Worm (Caenorhabditis elegans) whole organism, late embryonic: ENCODE results near the gene aco-1.
A peak's percentile ranks its signal among the peaks of the same experiment; 100 is the strongest.

ENCODE experiments used
- C08G9.2 ChIP-seq: sonication (generic microtip); optimal IDR thresholded peaks from 2 replicates; lab custom pipeline; 2016; ENCODE audit warnings: mild to moderate bottlenecking, missing genetic modification characterization, moderate library complexity, missing compliant biosample characterization
- C38D4.7 ChIP-seq: fragments of 200-800 bp; sonication (Bioruptor generic); optimal IDR thresholded peaks from 2 replicates; lab custom pipeline; 2018; ENCODE audit warnings: mild to moderate bottlenecking, missing genetic modification characterization, moderate library complexity, missing compliant biosample characterization
- K02D7.2 ChIP-seq: sonication (generic microtip); optimal IDR thresholded peaks from 2 replicates; lab custom pipeline; 2017; ENCODE audit warnings: mild to moderate bottlenecking, missing genetic modification characterization, missing compliant biosample characterization
- T23F11.4 ChIP-seq: fragments of 200-800 bp; sonication (Bioruptor generic); optimal IDR thresholded peaks from 2 replicates; lab custom pipeline; 2018; ENCODE audit warnings: mild to moderate bottlenecking, missing genetic modification characterization, missing compliant biosample characterization
- ahr-1 ChIP-seq: sonication (generic microtip); optimal IDR thresholded peaks from 2 replicates; lab custom pipeline; 2016; ENCODE audit warnings: missing genetic modification characterization, missing compliant biosample characterization
- ceh-14 ChIP-seq: sonication (generic microtip); optimal IDR thresholded peaks from 2 replicates; lab custom pipeline; 2016; ENCODE audit warnings: missing genotype, missing genetic modification characterization, missing compliant biosample characterization
- ceh-22 ChIP-seq: sonication (generic microtip); optimal IDR thresholded peaks from 2 replicates; lab custom pipeline; 2017; ENCODE audit warnings: missing biosample characterization, missing genetic modification characterization
- ceh-30 ChIP-seq: fragments of 150-350 bp; optimal IDR thresholded peaks from 2 replicates; lab custom pipeline; 2014; ENCODE audit warnings: missing biosample characterization, missing genetic modification characterization
- ceh-31 ChIP-seq: sonication (generic microtip); optimal IDR thresholded peaks from 2 replicates; lab custom pipeline; 2016; ENCODE audit warnings: missing genetic modification characterization, missing compliant biosample characterization
- ceh-34 ChIP-seq: sonication (generic microtip); optimal IDR thresholded peaks from 2 replicates; lab custom pipeline; 2016; ENCODE audit warnings: mild to moderate bottlenecking, missing genetic modification characterization, missing compliant biosample characterization
- ceh-45 ChIP-seq: fragments of 200-800 bp; sonication (Bioruptor generic); IDR thresholded peaks from 2 replicates; pipeline ENCODE4 v1.3.6; 2022; ENCODE audit warnings: missing genetic modification reagents, missing genetic modification characterization, missing compliant biosample characterization
- ceh-48 ChIP-seq: sonication (generic microtip); optimal IDR thresholded peaks from 2 replicates; lab custom pipeline; 2016; ENCODE audit warnings: missing genetic modification characterization, inconsistent platforms, missing compliant biosample characterization
- ceh-6 ChIP-seq: fragments of 200-800 bp; sonication (Bioruptor generic); optimal IDR thresholded peaks from 2 replicates; lab custom pipeline; 2018; ENCODE audit warnings: mild to moderate bottlenecking, missing genetic modification characterization, missing compliant biosample characterization
- ceh-9 ChIP-seq: sonication (generic microtip); optimal IDR thresholded peaks from 2 replicates; lab custom pipeline; 2016; ENCODE audit warnings: mild to moderate bottlenecking, missing genetic modification characterization, inconsistent platforms, missing compliant biosample characterization
- che-1 ChIP-seq: sonication (generic microtip); optimal IDR thresholded peaks from 2 replicates; lab custom pipeline; 2016; ENCODE audit warnings: mild to moderate bottlenecking, missing genetic modification characterization, missing compliant biosample characterization
- dmd-4 ChIP-seq: sonication (generic microtip); optimal IDR thresholded peaks from 2 replicates; lab custom pipeline; 2016; ENCODE audit warnings: borderline replicate concordance, missing genetic modification characterization, missing compliant biosample characterization
- dve-1 ChIP-seq: sonication (generic microtip); optimal IDR thresholded peaks from 2 replicates; lab custom pipeline; 2017; ENCODE audit warnings: antibody characterized with exemption, mild to moderate bottlenecking, missing genetic modification characterization, missing compliant biosample characterization
- elt-2 ChIP-seq: sonication (generic microtip); optimal IDR thresholded peaks from 2 replicates; lab custom pipeline; 2016; ENCODE audit warnings: missing genetic modification reagents, missing genetic modification characterization, missing compliant biosample characterization
- elt-4 ChIP-seq: sonication (generic microtip); optimal IDR thresholded peaks from 2 replicates; lab custom pipeline; 2016; ENCODE audit warnings: missing genetic modification characterization, missing compliant biosample characterization
- ets-4 ChIP-seq: sonication (generic microtip); optimal IDR thresholded peaks from 2 replicates; lab custom pipeline; 2016; ENCODE audit warnings: missing genetic modification characterization, missing compliant biosample characterization
- eyg-1 ChIP-seq: sonication (generic microtip); optimal IDR thresholded peaks from 2 replicates; lab custom pipeline; 2016; ENCODE audit warnings: missing genotype, missing genetic modification characterization, missing compliant biosample characterization
- fkh-6 ChIP-seq: sonication (generic microtip); optimal IDR thresholded peaks from 2 replicates; lab custom pipeline; 2016; ENCODE audit warnings: missing genetic modification characterization, missing compliant biosample characterization
- hlh-13 ChIP-seq: fragments of 200-800 bp; sonication (Bioruptor generic); optimal IDR thresholded peaks from 2 replicates; lab custom pipeline; 2018; ENCODE audit warnings: mild to moderate bottlenecking, missing genetic modification characterization, missing compliant biosample characterization
- hlh-30 ChIP-seq: sonication (generic microtip); optimal IDR thresholded peaks from 2 replicates; lab custom pipeline; 2017; ENCODE audit warnings: antibody characterized with exemption, missing genetic modification characterization, missing compliant biosample characterization; ENCODE audit not compliant: insufficient read depth
- hlh-6 ChIP-seq: sonication (generic microtip); optimal IDR thresholded peaks from 2 replicates; lab custom pipeline; 2016; ENCODE audit warnings: missing genotype, missing genetic modification characterization, missing compliant biosample characterization
- hlh-8 ChIP-seq: sonication (generic microtip); optimal IDR thresholded peaks from 2 replicates; lab custom pipeline; 2016; ENCODE audit warnings: missing genotype, missing genetic modification characterization, missing compliant biosample characterization
- lin-11 ChIP-seq: fragments of 200-800 bp; sonication (Bioruptor generic); optimal IDR thresholded peaks from 2 replicates; lab custom pipeline; 2018; ENCODE audit warnings: mild to moderate bottlenecking, missing genetic modification characterization, missing compliant biosample characterization
- madf-2 ChIP-seq: sonication (generic microtip); optimal IDR thresholded peaks from 2 replicates; lab custom pipeline; 2017; ENCODE audit warnings: missing genetic modification characterization, missing compliant biosample characterization
- mec-3 ChIP-seq: sonication (generic microtip); optimal IDR thresholded peaks from 2 replicates; lab custom pipeline; 2016; ENCODE audit warnings: borderline replicate concordance, missing genetic modification characterization, missing compliant biosample characterization
- nhr-11 ChIP-seq: fragments of 150-350 bp; optimal IDR thresholded peaks from 2 replicates; lab custom pipeline; 2014; ENCODE audit warnings: missing biosample characterization, missing genetic modification characterization
- odd-2 ChIP-seq: sonication (generic microtip); optimal IDR thresholded peaks from 2 replicates; lab custom pipeline; 2017; ENCODE audit warnings: antibody characterized with exemption, mild to moderate bottlenecking, missing genetic modification characterization, missing compliant biosample characterization
- pax-1 ChIP-seq: fragments of 150-350 bp; optimal IDR thresholded peaks from 2 replicates; lab custom pipeline; 2014; ENCODE audit warnings: missing biosample characterization, missing genetic modification characterization
- pros-1 ChIP-seq: fragments of 150-350 bp; optimal IDR thresholded peaks from 2 replicates; lab custom pipeline; 2014; ENCODE audit warnings: missing biosample characterization, missing genetic modification reagents, missing genetic modification characterization
- rnt-1 ChIP-seq: sonication (generic microtip); optimal IDR thresholded peaks from 2 replicates; lab custom pipeline; 2016; ENCODE audit warnings: missing genetic modification characterization, missing compliant biosample characterization
- sdc-2 ChIP-seq: sonication (generic microtip); optimal IDR thresholded peaks from 2 replicates; lab custom pipeline; 2016; ENCODE audit warnings: missing genotype, missing genetic modification characterization, missing compliant biosample characterization
- syd-9 ChIP-seq: sonication (generic microtip); optimal IDR thresholded peaks from 2 replicates; lab custom pipeline; 2016; ENCODE audit warnings: mild to moderate bottlenecking, missing genetic modification characterization, moderate library complexity, missing compliant biosample characterization
- tbx-2 ChIP-seq: sonication (generic microtip); optimal IDR thresholded peaks from 2 replicates; lab custom pipeline; 2016; ENCODE audit warnings: missing genetic modification characterization, missing compliant biosample characterization
- unc-42 ChIP-seq: sonication (generic microtip); optimal IDR thresholded peaks from 2 replicates; lab custom pipeline; 2016; ENCODE audit warnings: missing genotype, missing genetic modification characterization, missing compliant biosample characterization
- zip-5 ChIP-seq: sonication (generic microtip); optimal IDR thresholded peaks from 2 replicates; lab custom pipeline; 2016; ENCODE audit warnings: missing genetic modification characterization, missing compliant biosample characterization
- ztf-16 ChIP-seq: sonication (generic microtip); optimal IDR thresholded peaks from 2 replicates; lab custom pipeline; 2017; ENCODE audit warnings: missing genetic modification characterization, missing compliant biosample characterization

The aco-1 gene

ce11 chrX:11339375-11339924 is at the start of gene aco-1:
Gene aco-1 (plus strand): TSS chrX:11339874.
- TF ChIP-seq elt-2 (tag; lab: Kevin White, UChicago) (peak; percentile 69), hlh-13 (GFP tag; lab: Kevin White, UChicago) (no peak), tbx-2 (tag; lab: Kevin White, UChicago) (peak; percentile 20), mec-3 (tag; lab: Kevin White, UChicago) (no peak), pax-1 (tag; lab: Kevin White, UChicago) (no peak), dmd-4 (no peak), hlh-8 (tag; lab: Kevin White, UChicago) (no peak), odd-2 (tag; lab: Kevin White, UChicago) (no peak), madf-2 (tag; lab: Kevin White, UChicago) (no peak), nhr-11 (tag; lab: Kevin White, UChicago) (no peak), zip-5 (tag; lab: Kevin White, UChicago) (no peak), ceh-45 (GFP tag; lab: Robert Waterston, UW) (0 out of 2 replicates have a peak, but pooled peaks have one; percentile 25), T23F11.4 (GFP tag; lab: Kevin White, UChicago) (no peak)

DNA sequence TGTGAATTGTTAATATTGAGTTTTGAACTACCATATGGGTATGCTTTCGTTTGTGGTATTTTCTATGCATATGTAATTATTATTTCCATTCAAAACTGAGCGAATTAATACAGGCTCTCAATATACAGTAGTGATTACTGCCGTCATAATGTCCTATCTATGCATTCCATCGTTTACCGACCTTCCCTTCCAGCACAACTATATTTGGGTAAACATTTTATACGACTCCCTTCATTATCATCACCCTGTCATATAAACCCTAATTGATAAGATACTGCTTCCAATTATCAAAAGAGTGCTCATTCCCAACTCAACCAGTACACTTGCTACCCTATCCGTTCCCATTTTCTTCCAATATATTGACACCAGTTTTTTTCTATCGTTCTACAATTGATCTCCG is 49.7 kb upstream of the aco-1 start:
- TF ChIP-seq elt-2 (tag; lab: Kevin White, UChicago): peak; percentile 77
- no peak for TF ChIP-seq ceh-14 (tag; lab: Kevin White, UChicago)

ce11 chrX:11290528-11290927 is 49.1 kb upstream of the aco-1 start:
- TF ChIP-seq ceh-48 (tag; lab: Kevin White, UChicago) (peak; percentile 72), hlh-6 (no peak), ahr-1 (tag; lab: Kevin White, UChicago) (no peak)

DNA sequence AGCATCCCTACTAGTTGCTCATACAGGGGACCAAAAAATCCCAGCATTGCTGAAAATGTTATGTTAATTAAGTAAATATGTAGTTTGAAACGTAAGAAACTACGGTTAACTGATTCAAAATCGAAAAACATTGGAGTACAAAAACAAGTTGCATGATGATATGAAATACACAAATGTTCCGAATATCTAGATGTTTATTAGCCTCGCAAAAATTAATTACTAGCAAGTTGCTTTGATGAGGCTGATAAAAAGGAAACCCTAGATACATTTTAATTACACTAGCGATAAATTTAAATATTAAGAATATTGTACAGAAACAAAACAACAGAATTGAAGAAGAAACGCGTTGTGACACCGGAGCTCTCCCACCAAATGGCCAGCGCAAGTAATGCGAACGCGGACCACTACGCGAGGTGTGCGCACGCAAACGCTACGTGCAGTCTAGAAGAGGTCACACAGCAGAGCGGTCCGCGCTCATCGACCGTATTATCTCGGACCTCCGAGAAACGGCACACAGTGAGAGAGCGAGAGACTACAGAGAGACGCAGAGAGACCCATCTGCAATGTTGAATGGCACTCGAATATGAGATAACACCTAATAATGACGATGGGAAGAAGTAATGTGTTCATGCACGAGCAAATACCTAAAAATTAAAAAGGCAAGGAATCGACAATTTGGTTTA is 42.9 kb upstream of the aco-1 start, which contains the start of gene inx-2:
Gene inx-2, minus strand, starts transcription at position 51 of the 683 bp plus-strand sequence.
- TF ChIP-seq ceh-31 (tag; lab: Kevin White, UChicago): peak; percentile 36
- TF ChIP-seq elt-4 (tag; lab: Kevin White, UChicago): no peak
- TF ChIP-seq tbx-2 (tag; lab: Kevin White, UChicago): peak; percentile 63
- TF ChIP-seq ceh-45 (GFP tag; lab: Robert Waterston, UW): no peak
- peak; percentile 50 for TF ChIP-seq sdc-2 (tag; lab: Kevin White, UChicago)
- peak; percentile 19 for TF ChIP-seq ceh-34 (tag; lab: Kevin White, UChicago)
- peak; percentile 48 for TF ChIP-seq pax-1 (tag; lab: Kevin White, UChicago)
- peak; percentile 44 for TF ChIP-seq elt-2 (tag; lab: Kevin White, UChicago)
- peak; percentile 36 for TF ChIP-seq hlh-30 (tag; lab: Kevin White, UChicago)
- no peak for TF ChIP-seq ceh-30 (tag; lab: Kevin White, UChicago)

- no peak for TF ChIP-seq ztf-16 (tag; lab: Kevin White, UChicago)
- no peak for TF ChIP-seq ahr-1 (tag; lab: Kevin White, UChicago)
- no peak for TF ChIP-seq odd-2 (tag; lab: Kevin White, UChicago)
- TF ChIP-seq eyg-1 (tag; lab: Kevin White, UChicago): no peak
- TF ChIP-seq tbx-2 (tag; lab: Kevin White, UChicago): peak; percentile 86
- no peak for TF ChIP-seq T23F11.4 (GFP tag; lab: Kevin White, UChicago)
- no peak for TF ChIP-seq ceh-6 (GFP tag; lab: Kevin White, UChicago)
- TF ChIP-seq zip-5 (tag; lab: Kevin White, UChicago): no peak
- no peak for TF ChIP-seq ceh-9 (tag; lab: Kevin White, UChicago)
- TF ChIP-seq dmd-4: peak; percentile 3
- peak; percentile 41 for TF ChIP-seq unc-42 (tag; lab: Kevin White, UChicago)
- TF ChIP-seq dve-1 (tag; lab: Kevin White, UChicago): no peak
- TF ChIP-seq rnt-1 (tag; lab: Kevin White, UChicago): peak; percentile 51
- TF ChIP-seq che-1 (tag; lab: Kevin White, UChicago): no peak
- no peak for TF ChIP-seq K02D7.2 (tag; lab: Kevin White, UChicago)
- TF ChIP-seq pros-1 (tag; lab: Kevin White, UChicago): peak; percentile 44
- no peak for TF ChIP-seq lin-11 (tag; lab: Kevin White, UChicago)
- TF ChIP-seq syd-9: peak; percentile 10
- no peak for TF ChIP-seq fkh-6
- TF ChIP-seq C08G9.2 (tag; lab: Kevin White, UChicago): peak; percentile 33
- no peak for TF ChIP-seq ceh-22 (tag; lab: Kevin White, UChicago)
- no peak for TF ChIP-seq C38D4.7
- TF ChIP-seq ets-4: peak; percentile 55
- no peak for TF ChIP-seq ceh-45 (GFP tag; lab: Robert Waterston, UW)
These were observed 39.9 kb upstream of the aco-1 start, which contains the start of the genes snrp-40.1 and F08G12.3 for ce11 chrX:11299642-11300307. Gene snrp-40.1 (minus strand): TSS chrX:11299784. Gene F08G12.3 (plus strand): TSS chrX:11300257.
